Worm (Caenorhabditis elegans): Measurements from ENCODE around the gene idpc-1.
A peak's percentile ranks its signal among the peaks of the same experiment; 100 is the strongest.

Gene idpc-1

DNA sequence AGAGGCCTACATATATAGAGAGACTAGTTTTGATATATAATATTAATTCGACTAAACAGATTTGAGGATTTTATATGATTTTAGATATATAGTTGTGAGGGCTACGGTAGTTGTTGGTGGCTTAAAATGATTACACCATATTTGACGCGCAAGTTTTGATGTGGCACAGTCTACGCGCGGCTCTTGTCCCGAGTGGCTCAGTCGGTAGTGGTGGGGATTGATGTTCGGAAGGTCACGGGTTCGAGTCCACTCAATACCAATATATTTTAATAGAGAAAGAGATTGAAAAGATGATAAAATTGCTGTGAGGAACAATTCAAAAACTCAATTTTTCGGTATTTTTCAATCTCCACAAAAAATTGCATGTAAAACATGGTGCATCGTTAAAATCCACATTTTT, 45.9 kb downstream of the idpc-1 start:
- TF ChIP-seq duxl-1 (tag; optimal IDR thresholded peaks at IDR 0.05; ENCODE audit: poor library complexity) (no peak), dmd-9 (GFP tag; IDR thresholded peaks at IDR 0.05) (no peak), lsy-2 (tag; optimal IDR thresholded peaks at IDR 0.05) (no peak), hmg-1.1 (GFP tag; IDR thresholded peaks at IDR 0.05) (no peak), dpl-1 (GFP tag; optimal IDR thresholded peaks at IDR 0.05) (no peak), unc-62 (GFP tag; optimal IDR thresholded peaks at IDR 0.05 in 1 of 2) (no peak), unc-62 (tag; optimal IDR thresholded peaks at IDR 0.05) (no peak), daf-12 (tag; optimal IDR thresholded peaks at IDR 0.05) (no peak), tag-97 (GFP tag; IDR thresholded peaks at IDR 0.05) (no peak), nhr-41 (GFP tag; IDR thresholded peaks at IDR 0.05) (no peak), daf-19 (GFP tag; conservative IDR thresholded peaks at IDR 0.05) (no peak), php-3 (GFP tag; IDR thresholded peaks at IDR 0.05) (no peak), aly-2 (tag; optimal IDR thresholded peaks at IDR 0.05) (no peak)

ce11 chrIII:11474674-11475306, 47.8 kb downstream of the idpc-1 start:
- TF ChIP-seq aha-1 (tag), result peak; percentile 87
- no peak for TF ChIP-seq mep-1 (tag; optimal IDR thresholded peaks at IDR 0.05)
- peak; percentile 85 for TF ChIP-seq set-16 (GFP tag; IDR thresholded peaks at IDR 0.05)
- no peak for TF ChIP-seq lin-39 (tag; optimal IDR thresholded peaks at IDR 0.05)
- TF ChIP-seq nhr-76 (tag; optimal IDR thresholded peaks at IDR 0.05), result no peak
- TF ChIP-seq pha-4 (GFP tag; IDR thresholded peaks at IDR 0.05), result peak; percentile 33; the same call in 1 of the 2 replicates
- TF ChIP-seq pha-4 (tag; optimal IDR thresholded peaks at IDR 0.05), result no peak

- TF ChIP-seq set-16 (GFP tag; IDR thresholded peaks at IDR 0.05) (peak; percentile 90), nhr-102 (tag; optimal IDR thresholded peaks at IDR 0.05) (no peak), lin-38 (GFP tag; IDR thresholded peaks at IDR 0.05) (peak; percentile 49), F37D6.2 (tag; optimal IDR thresholded peaks at IDR 0.05) (no peak), fos-1 (tag; optimal IDR thresholded peaks at IDR 0.05) (no peak)
Observed at ce11 chrIII:11477307-11477706, 50.3 kb downstream of the idpc-1 start.
